Worm (Caenorhabditis elegans) whole organism, mixed stage, embryonic: ENCODE results near the gene clec-187.

Source experiments
- M03D4.4 ChIP-seq: sonication (generic microtip); optimal IDR thresholded peaks from 2 replicates; lab custom pipeline; 2017; ENCODE audit warnings: mild to moderate bottlenecking, missing genetic modification characterization, missing compliant biosample characterization
- bed-3 ChIP-seq: fragments of 200-800 bp; sonication (Bioruptor generic); optimal IDR thresholded peaks from 3 replicates; lab custom pipeline; 2018; ENCODE audit warnings: mild to moderate bottlenecking, missing genetic modification characterization, moderate library complexity, missing compliant biosample characterization
- blmp-1 ChIP-seq: fragments of 150-350 bp; optimal IDR thresholded peaks from 2 replicates; lab custom pipeline; 2014; ENCODE audit warnings: missing biosample characterization, missing genetic modification characterization
- ceh-39 ChIP-seq: fragments of 150-350 bp; optimal IDR thresholded peaks from 2 replicates; lab custom pipeline; 2014; ENCODE audit warnings: missing biosample characterization, missing genetic modification characterization
- ceh-43 ChIP-seq: fragments of 200-800 bp; sonication (Bioruptor generic); optimal IDR thresholded peaks from 2 replicates; lab custom pipeline; 2018; ENCODE audit warnings: mild to moderate bottlenecking, missing genetic modification characterization, moderate library complexity, missing compliant biosample characterization
- ceh-83 ChIP-seq: fragments of 200-800 bp; sonication (Bioruptor generic); optimal IDR thresholded peaks from 2 replicates; lab custom pipeline; 2018; ENCODE audit warnings: mild to moderate bottlenecking, missing genetic modification characterization, missing compliant biosample characterization
- ces-1 ChIP-seq: fragments of 150-350 bp; optimal IDR thresholded peaks from 2 replicates; lab custom pipeline; 2014; ENCODE audit warnings: missing biosample characterization, missing genetic modification reagents, missing genetic modification characterization
- cnd-1 ChIP-seq: fragments of 200-800 bp; sonication (Bioruptor generic); optimal IDR thresholded peaks from 2 replicates; lab custom pipeline; 2018; ENCODE audit warnings: mild to moderate bottlenecking, missing genetic modification characterization, missing compliant biosample characterization
- elt-1 ChIP-seq: sonication (generic microtip); optimal IDR thresholded peaks from 2 replicates; lab custom pipeline; 2017; ENCODE audit warnings: missing genetic modification characterization, mild to moderate bottlenecking, missing compliant biosample characterization, antibody characterized with exemption, moderate library complexity, borderline replicate concordance; ENCODE audit not compliant: insufficient read depth
- elt-3 ChIP-seq: fragments of 150-350 bp; optimal IDR thresholded peaks from 2 replicates; lab custom pipeline; 2014; ENCODE audit warnings: missing biosample characterization, missing genetic modification characterization
- ham-2 ChIP-seq: fragments of 200-800 bp; sonication (Bioruptor generic); optimal IDR thresholded peaks from 2 replicates; lab custom pipeline; 2018; ENCODE audit warnings: mild to moderate bottlenecking, missing genetic modification characterization, missing compliant biosample characterization
- hlh-1 ChIP-seq: fragments of 150-350 bp; optimal IDR thresholded peaks from 2 replicates; lab custom pipeline; 2014; ENCODE audit warnings: missing biosample characterization, missing genetic modification reagents, missing genetic modification characterization
- lin-13 ChIP-seq: fragments of 150-350 bp; optimal IDR thresholded peaks from 2 replicates; lab custom pipeline; 2014; ENCODE audit warnings: missing biosample characterization, missing genetic modification characterization
- lin-32 ChIP-seq: fragments of 200-800 bp; sonication (Bioruptor generic); optimal IDR thresholded peaks from 2 replicates; lab custom pipeline; 2018; ENCODE audit warnings: mild to moderate bottlenecking, missing genetic modification characterization, missing compliant biosample characterization
- lsy-2 ChIP-seq: fragments of 150-350 bp; optimal IDR thresholded peaks from 2 replicates; lab custom pipeline; 2014; ENCODE audit warnings: missing biosample characterization, missing genetic modification characterization
- mab-5 ChIP-seq: fragments of 150-350 bp; optimal IDR thresholded peaks from 2 replicates; lab custom pipeline; 2014; ENCODE audit warnings: missing biosample characterization, missing genetic modification characterization
- mep-1 ChIP-seq: fragments of 150-350 bp; optimal IDR thresholded peaks from 2 replicates; lab custom pipeline; 2017; ENCODE audit warnings: missing biosample characterization, missing genetic modification reagents, missing genetic modification characterization, inconsistent platforms
- mls-2 ChIP-seq: sonication (generic microtip); optimal IDR thresholded peaks from 2 replicates; lab custom pipeline; 2016; ENCODE audit warnings: mild to moderate bottlenecking, missing genetic modification characterization, moderate library complexity, missing compliant biosample characterization
- nhr-12 ChIP-seq: fragments of 150-350 bp; optimal IDR thresholded peaks from 2 replicates; lab custom pipeline; 2014; ENCODE audit warnings: missing biosample characterization, missing genetic modification characterization
- nhr-2 ChIP-seq: fragments of 150-350 bp; optimal IDR thresholded peaks from 2 replicates; lab custom pipeline; 2014; ENCODE audit warnings: missing biosample characterization, missing genetic modification characterization
- nhr-237 ChIP-seq: fragments of 150-350 bp; optimal IDR thresholded peaks from 2 replicates; lab custom pipeline; 2014; ENCODE audit warnings: missing biosample characterization, missing genetic modification characterization
- nhr-28 ChIP-seq: fragments of 150-350 bp; optimal IDR thresholded peaks from 2 replicates; lab custom pipeline; 2014; ENCODE audit warnings: missing biosample characterization, missing genetic modification characterization
- nhr-76 ChIP-seq: sonication (generic microtip); optimal IDR thresholded peaks from 2 replicates; lab custom pipeline; 2017; ENCODE audit warnings: missing biosample characterization, missing genetic modification characterization
- pha-4 ChIP-seq: fragments of 150-350 bp; optimal IDR thresholded peaks from 2 replicates; lab custom pipeline; 2018; ENCODE audit warnings: missing biosample characterization, missing genetic modification reagents, missing genetic modification characterization
- sem-2 ChIP-seq: fragments of 200-800 bp; sonication (Bioruptor generic); optimal IDR thresholded peaks from 2 replicates; lab custom pipeline; 2018; ENCODE audit warnings: mild to moderate bottlenecking, missing genetic modification characterization, missing compliant biosample characterization
- sptf-1 ChIP-seq: sonication (generic microtip); optimal IDR thresholded peaks from 2 replicates; lab custom pipeline; 2017; ENCODE audit warnings: mild to moderate bottlenecking, missing genetic modification characterization, moderate library complexity, missing compliant biosample characterization
- tbx-8 ChIP-seq: fragments of 200-800 bp; sonication (Bioruptor generic); optimal IDR thresholded peaks from 2 replicates; lab custom pipeline; 2018; ENCODE audit warnings: mild to moderate bottlenecking, missing genetic modification characterization, moderate library complexity, missing compliant biosample characterization
- unc-120 ChIP-seq: sonication (generic microtip); optimal IDR thresholded peaks from 2 replicates; lab custom pipeline; 2017; ENCODE audit warnings: missing genetic modification characterization, missing compliant biosample characterization; ENCODE audit not compliant: poor library complexity, severe bottlenecking
- unc-39 ChIP-seq: fragments of 150-350 bp; optimal IDR thresholded peaks from 2 replicates; lab custom pipeline; 2014; ENCODE audit warnings: missing biosample characterization, missing genetic modification characterization
- unc-62 ChIP-seq: fragments of 150-350 bp; optimal IDR thresholded peaks from 2 replicates; lab custom pipeline; 2014; ENCODE audit warnings: missing biosample characterization, missing genetic modification reagents, missing genetic modification characterization
- zip-8 ChIP-seq: fragments of 150-350 bp; optimal IDR thresholded peaks from 2 replicates; lab custom pipeline; 2014; ENCODE audit warnings: missing biosample characterization, missing genetic modification characterization
- ztf-11 ChIP-seq: fragments of 150-350 bp; optimal IDR thresholded peaks from 2 replicates; lab custom pipeline; 2014; ENCODE audit warnings: missing biosample characterization, missing genetic modification characterization

Gene clec-187

ce11 chrIV:12871445-12871947 lies at the start of gene clec-187:
Gene clec-187, minus strand, starts transcription at chrIV:12871495.
- TF ChIP-seq nhr-2, result no peak
- no peak for TF ChIP-seq lin-32 (GFP tag; lab: Kevin White, UChicago)
- no peak for TF ChIP-seq ces-1 (GFP tag; lab: Kevin White, UChicago)
- TF ChIP-seq nhr-76, result no peak
- TF ChIP-seq elt-3 (tag; lab: Kevin White, UChicago), result no peak
- TF ChIP-seq elt-1 (tag; lab: Kevin White, UChicago), result no peak
- TF ChIP-seq nhr-28 (tag; lab: Kevin White, UChicago), result no peak
- TF ChIP-seq unc-62 (GFP tag; lab: Kevin White, UChicago), result no peak
- TF ChIP-seq nhr-237 (tag; lab: Kevin White, UChicago), result no peak
- TF ChIP-seq mep-1 (tag; lab: Kevin White, UChicago), result no peak
- TF ChIP-seq zip-8, result no peak
- TF ChIP-seq blmp-1 (tag; lab: Kevin White, UChicago), result no peak

ce11 chrIV:12921027-12921426 lies 49.7 kb upstream of the clec-187 start, which contains the start of gene C32H11.4:
Gene C32H11.4, plus strand, starts transcription at chrIV:12921264.
- TF ChIP-seq unc-39 (tag; lab: Kevin White, UChicago) (no peak), pha-4 (tag; lab: Kevin White, UChicago) (no peak), ceh-43 (GFP tag; lab: Kevin White, UChicago) (no peak), tbx-8 (GFP tag; lab: Kevin White, UChicago) (no peak), mls-2 (no peak), ces-1 (GFP tag; lab: Kevin White, UChicago) (no peak), ceh-39 (tag; lab: Kevin White, UChicago) (no peak), nhr-237 (tag; lab: Kevin White, UChicago) (no peak), lsy-2 (tag; lab: Kevin White, UChicago) (no peak), sptf-1 (tag; lab: Kevin White, UChicago) (no peak), mep-1 (tag; lab: Kevin White, UChicago) (no peak), ztf-11 (no peak), zip-8 (no peak), blmp-1 (tag; lab: Kevin White, UChicago) (no peak), ham-2 (GFP tag; lab: Kevin White, UChicago) (no peak), bed-3 (no peak), nhr-12 (no peak), unc-62 (GFP tag; lab: Kevin White, UChicago) (no peak)

ce11 chrIV:12920553-12920952 lies 49.3 kb upstream of the clec-187 start:
- TF ChIP-seq pha-4 (tag; lab: Kevin White, UChicago) (no peak), blmp-1 (tag; lab: Kevin White, UChicago) (no peak), mls-2 (no peak), ham-2 (GFP tag; lab: Kevin White, UChicago) (no peak), cnd-1 (tag; lab: Kevin White, UChicago) (no peak), mab-5 (tag; lab: Kevin White, UChicago) (no peak), sem-2 (GFP tag; lab: Kevin White, UChicago) (no peak)
- TF ChIP-seq, all 35 proteins: peak for 0

- no peak for TF ChIP-seq mls-2
- no peak for TF ChIP-seq nhr-12
- TF ChIP-seq pha-4 (tag; lab: Kevin White, UChicago), result no peak
- no peak for TF ChIP-seq ham-2 (GFP tag; lab: Kevin White, UChicago)
- TF ChIP-seq nhr-76, result no peak
- no peak for TF ChIP-seq blmp-1 (tag; lab: Kevin White, UChicago)
- no peak for TF ChIP-seq nhr-2
- no peak for TF ChIP-seq nhr-28 (tag; lab: Kevin White, UChicago)
- no peak for TF ChIP-seq ceh-39 (tag; lab: Kevin White, UChicago)
- TF ChIP-seq ces-1 (GFP tag; lab: Kevin White, UChicago), result no peak
- no peak for TF ChIP-seq unc-62 (GFP tag; lab: Kevin White, UChicago)
- TF ChIP-seq elt-3 (tag; lab: Kevin White, UChicago), result no peak
- TF ChIP-seq mab-5 (tag; lab: Kevin White, UChicago), result no peak
- no peak for TF ChIP-seq bed-3
- no peak for TF ChIP-seq elt-1 (tag; lab: Kevin White, UChicago)
- TF ChIP-seq mep-1 (tag; lab: Kevin White, UChicago), result no peak
- no peak for TF ChIP-seq unc-120 (tag; lab: Kevin White, UChicago)
- TF ChIP-seq, all 35 proteins: peak for 0
Measured at ce11 chrIV:12918256-12918655, 47.0 kb upstream of the clec-187 start, which contains the start of gene C32H11.3. Gene C32H11.3, plus strand, starts transcription at chrIV:12918556.

ce11 chrIV:12915479-12915878 lies 44.2 kb upstream of the clec-187 start, which contains the start of gene srz-15:
Gene srz-15, plus strand, starts transcription at chrIV:12915779.
- TF ChIP-seq zip-8, result no peak
- no peak for TF ChIP-seq bed-3
- TF ChIP-seq ces-1 (GFP tag; lab: Kevin White, UChicago), result no peak
- no peak for TF ChIP-seq ceh-83
- no peak for TF ChIP-seq pha-4 (tag; lab: Kevin White, UChicago)
- no peak for TF ChIP-seq elt-3 (tag; lab: Kevin White, UChicago)
- no peak for TF ChIP-seq unc-39 (tag; lab: Kevin White, UChicago)
- no peak for TF ChIP-seq hlh-1 (tag; lab: Kevin White, UChicago)
- no peak for TF ChIP-seq lsy-2 (tag; lab: Kevin White, UChicago)
- TF ChIP-seq M03D4.4 (tag; lab: Kevin White, UChicago), result no peak
- no peak for TF ChIP-seq ham-2 (GFP tag; lab: Kevin White, UChicago)
- no peak for TF ChIP-seq lin-13 (tag; lab: Kevin White, UChicago)
